Fruit fly (Drosophila melanogaster) whole organism, prepupa: ENCODE data around the gene CG15894.

ENCODE experiments used
- CG10631 ChIP-seq: fragments of 200-800 bp; sonication (Bioruptor generic); optimal IDR thresholded peaks from 2 replicates; lab custom pipeline; 2016; ENCODE audit warnings: missing biosample characterization, missing genetic modification characterization
- CG10669 ChIP-seq: fragments of 200-800 bp; sonication (Bioruptor generic); optimal IDR thresholded peaks from 3 replicates; lab custom pipeline; 2018; ENCODE audit warnings: missing biosample characterization, mild to moderate bottlenecking, missing genetic modification characterization, moderate library complexity
- CG11902 ChIP-seq: fragments of 200-800 bp; sonication (Bioruptor generic); optimal IDR thresholded peaks from 3 replicates; lab custom pipeline; 2016; ENCODE audit warnings: missing biosample characterization, missing genetic modification characterization
- CG15336 ChIP-seq: fragments of 200-800 bp; sonication (Bioruptor generic); IDR thresholded peaks from 2 replicates; pipeline ENCODE4 v1.3.6; 2022; ENCODE audit warnings: missing biosample characterization, missing genetic modification characterization
- CG16779 ChIP-seq: fragments of 200-800 bp; sonication (Bioruptor generic); optimal IDR thresholded peaks from 3 replicates; lab custom pipeline; 2017; ENCODE audit warnings: missing biosample characterization, mild to moderate bottlenecking, missing genetic modification characterization
- CG31627 ChIP-seq: fragments of 200-800 bp; sonication (Bioruptor generic); optimal IDR thresholded peaks from 3 replicates; lab custom pipeline; 2016; ENCODE audit warnings: missing biosample characterization, missing genetic modification characterization
- CG32006 ChIP-seq: fragments of 200-800 bp; sonication (Bioruptor generic); optimal IDR thresholded peaks from 3 replicates; lab custom pipeline; 2017; ENCODE audit warnings: missing biosample characterization, mild to moderate bottlenecking, missing genetic modification characterization
- CG3919 ChIP-seq: fragments of 200-800 bp; sonication (Bioruptor generic); optimal IDR thresholded peaks from 3 replicates; lab custom pipeline; 2016; ENCODE audit warnings: missing biosample characterization, missing genetic modification characterization
- CG4318 ChIP-seq: fragments of 200-800 bp; sonication (Bioruptor generic); optimal IDR thresholded peaks from 3 replicates; lab custom pipeline; 2017; ENCODE audit warnings: missing biosample characterization, mild to moderate bottlenecking, missing genetic modification characterization
- CG6276 ChIP-seq: fragments of 200-800 bp; sonication (Bioruptor generic); optimal IDR thresholded peaks from 2 replicates; lab custom pipeline; 2017; ENCODE audit warnings: missing biosample characterization, mild to moderate bottlenecking, missing genetic modification characterization
- CG6792 ChIP-seq: fragments of 200-800 bp; sonication (Bioruptor generic); optimal IDR thresholded peaks from 3 replicates; lab custom pipeline; 2016; ENCODE audit warnings: missing biosample characterization, missing genetic modification characterization
- CG6808 ChIP-seq: fragments of 200-800 bp; sonication (Bioruptor generic); optimal IDR thresholded peaks from 3 replicates; lab custom pipeline; 2017; ENCODE audit warnings: missing biosample characterization, missing genetic modification characterization, mild to moderate bottlenecking, moderate library complexity, missing genetic modification reagents
- CG6854 ChIP-seq: fragments of 200-800 bp; sonication (Bioruptor generic); optimal IDR thresholded peaks from 2 replicates; lab custom pipeline; 2017; ENCODE audit warnings: missing biosample characterization, mild to moderate bottlenecking, missing genetic modification characterization
- CG7368 ChIP-seq: fragments of 200-800 bp; sonication (Bioruptor generic); optimal IDR thresholded peaks from 3 replicates; lab custom pipeline; 2016; ENCODE audit warnings: missing biosample characterization, missing genetic modification characterization
- CG8319 ChIP-seq: fragments of 200-800 bp; sonication (Bioruptor generic); optimal IDR thresholded peaks from 3 replicates; lab custom pipeline; 2016; ENCODE audit warnings: missing biosample characterization, missing genetic modification characterization
- CG8632 ChIP-seq: fragments of 200-800 bp; sonication (Bioruptor generic); optimal IDR thresholded peaks from 3 replicates; lab custom pipeline; 2016; ENCODE audit warnings: missing biosample characterization, missing genetic modification characterization
- CG9139 ChIP-seq: fragments of 200-800 bp; sonication (Bioruptor generic); optimal IDR thresholded peaks from 3 replicates; lab custom pipeline; 2017; ENCODE audit warnings: missing biosample characterization, mild to moderate bottlenecking, missing genetic modification characterization
- Eip75B ChIP-seq: fragments of 200-800 bp; sonication (Bioruptor generic); optimal IDR thresholded peaks from 3 replicates; lab custom pipeline; 2016; ENCODE audit warnings: missing biosample characterization, missing genetic modification characterization
- Eip78C ChIP-seq: fragments of 200-800 bp; sonication (Bioruptor generic); peaks from one replicate; lab custom pipeline; 2016; ENCODE audit warnings: missing biosample characterization, missing genetic modification characterization
- Eip93F ChIP-seq: fragments of 200-800 bp; sonication (Bioruptor generic); optimal IDR thresholded peaks from 2 replicates; lab custom pipeline; 2016; ENCODE audit warnings: missing biosample characterization, mild to moderate bottlenecking, missing genetic modification characterization
- Ets21C ChIP-seq: fragments of 200-800 bp; sonication (Bioruptor generic); optimal IDR thresholded peaks from 3 replicates; lab custom pipeline; 2016; ENCODE audit warnings: missing biosample characterization, missing genetic modification characterization
- Gug ChIP-seq: fragments of 200-800 bp; sonication (Bioruptor generic); IDR thresholded peaks from 2 replicates; pipeline ENCODE4 v1.3.6; 2022; ENCODE audit warnings: missing biosample characterization, missing genetic modification characterization
- Lpt ChIP-seq: fragments of 200-800 bp; sonication (Bioruptor generic); optimal IDR thresholded peaks from 3 replicates; lab custom pipeline; 2016; ENCODE audit warnings: missing biosample characterization, missing genetic modification characterization
- Met ChIP-seq: fragments of 200-800 bp; sonication (Bioruptor generic); optimal IDR thresholded peaks from 3 replicates; lab custom pipeline; 2016; ENCODE audit warnings: missing biosample characterization, missing genetic modification characterization
- OdsH ChIP-seq: fragments of 200-800 bp; sonication (Bioruptor generic); optimal IDR thresholded peaks from 3 replicates; lab custom pipeline; 2016; ENCODE audit warnings: missing biosample characterization, missing genetic modification characterization
- Smox ChIP-seq: fragments of 200-800 bp; sonication (Bioruptor generic); optimal IDR thresholded peaks from 3 replicates; lab custom pipeline; 2016; ENCODE audit warnings: missing biosample characterization, missing genetic modification characterization
- Sox102F ChIP-seq: fragments of 200-800 bp; sonication (Bioruptor generic); optimal IDR thresholded peaks from 2 replicates; lab custom pipeline; 2016; ENCODE audit warnings: missing biosample characterization, mild to moderate bottlenecking, missing genetic modification characterization
- Sox14 ChIP-seq: fragments of 200-800 bp; sonication (Bioruptor generic); optimal IDR thresholded peaks from 3 replicates; lab custom pipeline; 2016; ENCODE audit warnings: missing biosample characterization, missing genetic modification characterization
- Sox15 ChIP-seq: fragments of 200-800 bp; sonication (Bioruptor generic); optimal IDR thresholded peaks from 3 replicates; lab custom pipeline; 2016; ENCODE audit warnings: missing biosample characterization, missing genetic modification characterization
- achi ChIP-seq: fragments of 200-800 bp; sonication (Bioruptor generic); optimal IDR thresholded peaks from 3 replicates; lab custom pipeline; 2016; ENCODE audit warnings: missing biosample characterization, missing genetic modification characterization
- dac ChIP-seq: fragments of 200-800 bp; sonication (Bioruptor generic); optimal IDR thresholded peaks from 2 replicates; lab custom pipeline; 2017; ENCODE audit warnings: missing biosample characterization, mild to moderate bottlenecking, missing genetic modification characterization
- dsx ChIP-seq: fragments of 200-800 bp; optimal IDR thresholded peaks from 3 replicates; lab custom pipeline; 2019; ENCODE audit warnings: missing biosample characterization, mild to moderate bottlenecking, missing genetic modification characterization, moderate library complexity; ENCODE audit not compliant: poor library complexity, severe bottlenecking
- eg ChIP-seq: fragments of 200-800 bp; sonication (Bioruptor generic); IDR thresholded peaks from 3 replicates; pipeline ENCODE4 v1.3.6; 2022; ENCODE audit warnings: missing biosample characterization, missing genetic modification characterization
- esn ChIP-seq: fragments of 200-800 bp; sonication (Bioruptor generic); optimal IDR thresholded peaks from 2 replicates; lab custom pipeline; 2016; ENCODE audit warnings: missing biosample characterization, mild to moderate bottlenecking, missing genetic modification characterization, moderate library complexity
- fd59A ChIP-seq: fragments of 200-800 bp; sonication (Bioruptor generic); optimal IDR thresholded peaks from 2 replicates; lab custom pipeline; 2017; ENCODE audit warnings: missing biosample characterization, mild to moderate bottlenecking, missing genetic modification characterization, missing genetic modification reagents
- fd85E ChIP-seq: fragments of 200-800 bp; sonication (Bioruptor generic); optimal IDR thresholded peaks from 3 replicates; lab custom pipeline; 2016; ENCODE audit warnings: missing biosample characterization, missing genetic modification characterization
- fkh ChIP-seq: fragments of 200-800 bp; sonication (Bioruptor generic); optimal IDR thresholded peaks from 3 replicates; lab custom pipeline; 2017; ENCODE audit warnings: missing biosample characterization, mild to moderate bottlenecking, missing genetic modification characterization, moderate library complexity
- lz ChIP-seq: fragments of 200-800 bp; sonication (Bioruptor generic); optimal IDR thresholded peaks from 3 replicates; lab custom pipeline; 2016; ENCODE audit warnings: missing biosample characterization, missing genetic modification characterization
- net ChIP-seq: fragments of 200-800 bp; sonication (Bioruptor generic); optimal IDR thresholded peaks from 3 replicates; lab custom pipeline; 2016; ENCODE audit warnings: missing biosample characterization, missing genetic modification characterization
- pdm3 ChIP-seq: fragments of 200-800 bp; sonication (Bioruptor generic); optimal IDR thresholded peaks from 3 replicates; lab custom pipeline; 2016; ENCODE audit warnings: missing biosample characterization, missing genetic modification characterization
- salr ChIP-seq, 2 experiments: fragments of 200-800 bp; sonication (Bioruptor generic); optimal IDR thresholded peaks; 3 replicates each; lab custom pipeline; 2016 to 2018; ENCODE audit warnings: missing biosample characterization in 2 of 2, missing genetic modification characterization in 2 of 2, mild to moderate bottlenecking in 1 of 2
- spab ChIP-seq: fragments of 200-800 bp; sonication (Bioruptor generic); optimal IDR thresholded peaks from 2 replicates; lab custom pipeline; 2017; ENCODE audit warnings: missing biosample characterization, mild to moderate bottlenecking, missing genetic modification characterization, missing genetic modification reagents
- svp ChIP-seq: fragments of 200-800 bp; sonication (Bioruptor generic); peaks from one replicate; lab custom pipeline; 2016; ENCODE audit warnings: missing biosample characterization, missing genetic modification characterization
- topi ChIP-seq: fragments of 200-800 bp; sonication (Bioruptor generic); optimal IDR thresholded peaks from 3 replicates; lab custom pipeline; 2016; ENCODE audit warnings: missing biosample characterization, missing genetic modification characterization
- vri ChIP-seq: fragments of 200-800 bp; sonication (Bioruptor generic); optimal IDR thresholded peaks from 3 replicates; lab custom pipeline; 2016; ENCODE audit warnings: missing biosample characterization, mild to moderate bottlenecking, missing genetic modification characterization

CG15894 gene

DNA sequence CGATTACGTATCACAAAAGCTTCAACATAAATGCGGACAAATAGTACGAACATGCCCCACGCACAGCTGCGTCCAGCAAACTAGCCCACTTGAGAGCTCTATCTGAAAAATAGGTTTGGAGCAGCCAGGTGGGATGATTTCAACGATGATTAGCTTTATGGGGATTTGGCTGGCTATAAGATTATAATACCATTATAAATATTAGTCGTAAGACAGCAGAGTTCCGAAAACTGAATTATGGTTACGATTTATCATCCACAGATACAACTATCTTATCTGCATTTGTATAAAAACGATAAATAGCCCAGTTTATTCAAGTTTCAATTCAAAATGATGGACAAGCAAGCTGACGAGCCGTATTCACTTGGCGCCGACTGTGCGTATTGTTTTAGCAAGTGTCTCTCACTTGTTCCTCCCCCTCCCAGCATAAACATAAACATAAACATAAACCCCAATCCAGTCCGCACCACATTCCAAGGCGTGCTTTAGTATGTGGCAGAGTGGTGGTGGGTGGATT is 45.3 kb upstream of the CG15894 start (continued):
- peak; percentile 19 for TF ChIP-seq CG3919 (GFP tag; lab: Kevin White, UChicago)
- TF ChIP-seq CG11902, result no peak
- peak; percentile 14 for TF ChIP-seq Sox15 (GFP tag; lab: Kevin White, UChicago)
- no peak for TF ChIP-seq CG8632 (GFP tag; lab: Kevin White, UChicago)
- TF ChIP-seq OdsH (GFP tag; lab: Kevin White, UChicago), result peak; percentile 22
- peak in 1 of 2 experiments; percentile 25 for TF ChIP-seq salr (GFP tag; optimal IDR thresholded peaks at IDR 0.05; lab: Kevin White, UChicago)
- TF ChIP-seq net (GFP tag; lab: Kevin White, UChicago), result peak; percentile 43
- TF ChIP-seq Met (GFP tag; lab: Kevin White, UChicago), result peak; percentile 5
- TF ChIP-seq CG7368 (GFP tag; lab: Kevin White, UChicago), result no peak
- peak; percentile 55 for TF ChIP-seq dac (GFP tag; lab: Kevin White, UChicago)
- peak; percentile 37 for TF ChIP-seq achi
- peak; percentile 38 for TF ChIP-seq topi
- TF ChIP-seq CG15336 (GFP tag; lab: Robert Waterston, UW), result peak; percentile 77
- TF ChIP-seq CG32006 (GFP tag; lab: Kevin White, UChicago), result peak; percentile 77
- TF ChIP-seq lz (GFP tag; lab: Kevin White, UChicago), result peak; percentile 17
- peak; percentile 52 for TF ChIP-seq pdm3 (GFP tag; lab: Kevin White, UChicago)
- peak; percentile 79 for TF ChIP-seq CG6276 (GFP tag; lab: Kevin White, UChicago)
- no peak for TF ChIP-seq esn (GFP tag; lab: Kevin White, UChicago)
- peak; percentile 8 for TF ChIP-seq CG6792 (GFP tag; lab: Kevin White, UChicago)
- TF ChIP-seq CG16779 (tag; lab: Kevin White, UChicago), result no peak
- no peak for TF ChIP-seq CG6854 (GFP tag; lab: Kevin White, UChicago)
- peak; percentile 19 for TF ChIP-seq Sox14 (GFP tag; lab: Kevin White, UChicago)
- no peak for TF ChIP-seq fd85E
- no peak for TF ChIP-seq Gug
- TF ChIP-seq, all 60 proteins: peak for 35

DNA sequence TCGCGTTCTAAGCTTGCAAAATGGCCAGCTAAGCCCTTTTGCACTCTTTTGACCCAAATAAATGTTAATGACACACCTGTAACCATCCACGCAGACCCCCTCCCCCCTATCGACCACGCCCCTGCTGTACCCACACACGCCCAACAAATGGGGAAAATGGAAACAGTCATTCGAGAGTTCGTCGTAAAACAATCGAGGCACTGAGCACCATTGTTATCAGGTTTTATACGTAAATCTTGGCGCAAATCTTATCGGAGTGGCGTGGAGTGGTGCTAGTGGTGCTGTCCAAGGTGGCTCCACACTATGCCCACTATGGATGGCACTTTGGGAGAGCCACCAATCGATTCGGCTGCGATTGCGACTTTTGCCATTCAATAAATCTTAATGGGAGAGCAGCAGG is 44.6 kb upstream of the CG15894 start:
- TF ChIP-seq fd85E, result no peak
- no peak for TF ChIP-seq eg
- TF ChIP-seq Gug, result no peak
- no peak for TF ChIP-seq salr (GFP tag; optimal IDR thresholded peaks at IDR 0.05; lab: Kevin White, UChicago)
- TF ChIP-seq Eip75B (GFP tag; lab: Kevin White, UChicago), result no peak
- no peak for TF ChIP-seq Eip93F (GFP tag; lab: Kevin White, UChicago)
- TF ChIP-seq CG3919 (GFP tag; lab: Kevin White, UChicago), result no peak
- TF ChIP-seq Ets21C (GFP tag; lab: Kevin White, UChicago), result no peak
- TF ChIP-seq CG10669 (GFP tag; lab: Kevin White, UChicago), result no peak
- no peak for TF ChIP-seq CG9139 (GFP tag; lab: Kevin White, UChicago)
- TF ChIP-seq fkh, result no peak
- TF ChIP-seq spab (GFP tag; lab: Kevin White, UChicago), result no peak
- no peak for TF ChIP-seq CG16779 (tag; lab: Kevin White, UChicago)
- TF ChIP-seq Eip78C (GFP tag; lab: Kevin White, UChicago), result no peak
- TF ChIP-seq CG10631 (GFP tag; lab: Kevin White, UChicago), result no peak
- TF ChIP-seq vri (GFP tag; lab: Kevin White, UChicago), result no peak
- no peak for TF ChIP-seq Lpt (GFP tag; lab: Kevin White, UChicago)
- TF ChIP-seq CG15336 (GFP tag; lab: Robert Waterston, UW), result no peak
- TF ChIP-seq CG7368 (GFP tag; lab: Kevin White, UChicago), result no peak
- TF ChIP-seq CG6808 (GFP tag; lab: Kevin White, UChicago), result no peak

DNA sequence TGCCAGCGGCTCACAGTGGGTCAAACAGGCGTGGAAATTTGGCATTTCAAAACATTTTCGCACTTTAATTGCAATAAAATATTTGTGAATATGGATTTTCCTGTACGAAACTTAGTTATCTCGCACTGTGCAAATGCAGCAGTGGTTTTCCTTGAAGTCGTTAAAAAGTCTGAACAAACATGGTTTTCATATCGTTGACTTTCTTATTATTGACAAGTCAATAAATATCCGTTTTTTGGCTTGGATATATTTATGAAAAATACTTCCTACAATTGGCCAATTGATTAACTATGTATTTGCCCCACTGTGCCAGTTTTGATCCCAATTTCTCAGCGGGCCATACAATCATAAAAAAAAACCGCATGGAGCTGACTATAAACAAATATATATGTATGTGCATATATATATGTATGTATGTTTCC is 43.5 kb upstream of the CG15894 start:
- TF ChIP-seq CG8319 (GFP tag; lab: Kevin White, UChicago) (peak; percentile 93), spab (GFP tag; lab: Kevin White, UChicago) (peak; percentile 85), salr (GFP tag; optimal IDR thresholded peaks at IDR 0.05; lab: Kevin White, UChicago) (peak; percentile 67 to 95), topi (peak; percentile 92), Sox102F (GFP tag; lab: Kevin White, UChicago) (peak; percentile 91), CG6792 (GFP tag; lab: Kevin White, UChicago) (peak; percentile 93), svp (GFP tag; lab: Kevin White, UChicago) (peak; percentile 94), Gug (peak; percentile 92), CG31627 (GFP tag; lab: Kevin White, UChicago) (peak; percentile 89), CG4318 (GFP tag; lab: Kevin White, UChicago) (peak; percentile 96), dsx (GFP tag; lab: Kevin White, UChicago) (peak; percentile 74), Lpt (GFP tag; lab: Kevin White, UChicago) (peak; percentile 97), fd59A (GFP tag; lab: Kevin White, UChicago) (peak; percentile 82), CG10669 (GFP tag; lab: Kevin White, UChicago) (peak; percentile 88), Eip93F (GFP tag; lab: Kevin White, UChicago) (peak; percentile 25), eg (peak; percentile 93), CG6854 (GFP tag; lab: Kevin White, UChicago) (peak; percentile 56), fkh (peak; percentile 65), CG7368 (GFP tag; lab: Kevin White, UChicago) (peak; percentile 87), pdm3 (GFP tag; lab: Kevin White, UChicago) (peak; percentile 96), CG32006 (GFP tag; lab: Kevin White, UChicago) (peak; percentile 98), Sox15 (GFP tag; lab: Kevin White, UChicago) (peak; percentile 92), lz (GFP tag; lab: Kevin White, UChicago) (peak; percentile 92), Smox (GFP tag; lab: Kevin White, UChicago) (peak; percentile 89)
